Fruit fly (Drosophila melanogaster) whole organism, embryonic: ENCODE data around the gene CG31104.
A peak's percentile ranks its signal among the peaks of the same experiment; 100 is the strongest.

Experiments
- Ada2b ChIP-seq: fragments of 200-800 bp; sonication (Bioruptor generic); IDR thresholded peaks from 2 replicates; pipeline ENCODE4 v1.3.6; 2022; ENCODE audit warnings: missing biosample characterization, missing genetic modification characterization
- Adf1 ChIP-seq: fragments of 200-800 bp; sonication (Bioruptor generic); IDR thresholded peaks from 2 replicates; pipeline ENCODE4 v1.3.6; 2022; ENCODE audit warnings: missing biosample characterization, missing genetic modification characterization
- CG1024 ChIP-seq: fragments of 200-800 bp; sonication (Bioruptor generic); IDR thresholded peaks from 2 replicates; pipeline ENCODE4 v1.3.6; 2022; ENCODE audit warnings: missing biosample characterization, missing genetic modification characterization
- CG10462 ChIP-seq: fragments of 200-800 bp; sonication (Bioruptor generic); optimal IDR thresholded peaks from 2 replicates; lab custom pipeline; 2016; ENCODE audit warnings: missing biosample characterization, missing genetic modification characterization
- CG11247 ChIP-seq: fragments of 200-800 bp; sonication (Bioruptor generic); IDR thresholded peaks from 2 replicates; pipeline ENCODE4 v1.3.6; 2022; ENCODE audit warnings: missing biosample characterization, missing genetic modification characterization
- CG12104 ChIP-seq: fragments of 200-800 bp; sonication (Bioruptor generic); optimal IDR thresholded peaks from 3 replicates; lab custom pipeline; 2016; ENCODE audit warnings: missing biosample characterization, missing genetic modification characterization
- CG13296 ChIP-seq: fragments of 200-800 bp; sonication (Bioruptor generic); optimal IDR thresholded peaks from 3 replicates; lab custom pipeline; 2018; ENCODE audit warnings: missing biosample characterization, mild to moderate bottlenecking, missing genetic modification characterization
- CG14441 ChIP-seq: fragments of 200-800 bp; sonication (Bioruptor generic); IDR thresholded peaks from 2 replicates; pipeline ENCODE4 v1.3.6; 2022; ENCODE audit warnings: missing biosample characterization, missing genetic modification characterization
- CG17912 ChIP-seq: fragments of 200-800 bp; sonication (Bioruptor generic); optimal IDR thresholded peaks from 2 replicates; lab custom pipeline; 2018; ENCODE audit warnings: missing biosample characterization, mild to moderate bottlenecking, missing genetic modification characterization
- CG18011 ChIP-seq: fragments of 200-800 bp; sonication (Bioruptor generic); optimal IDR thresholded peaks from 2 replicates; lab custom pipeline; 2017; ENCODE audit warnings: missing biosample characterization, missing genetic modification characterization, mild to moderate bottlenecking, moderate library complexity, missing genotype
- CG18262 ChIP-seq: fragments of 200-800 bp; optimal IDR thresholded peaks from 3 replicates; lab custom pipeline; 2019; ENCODE audit warnings: missing biosample characterization, mild to moderate bottlenecking, missing genetic modification characterization, moderate library complexity
- CG2120 ChIP-seq: fragments of 200-800 bp; sonication (Bioruptor generic); optimal IDR thresholded peaks from 3 replicates; lab custom pipeline; 2016; ENCODE audit warnings: missing biosample characterization, missing genetic modification characterization
- CG2678 ChIP-seq: fragments of 200-800 bp; sonication (Bioruptor generic); optimal IDR thresholded peaks from 3 replicates; lab custom pipeline; 2019; ENCODE audit warnings: missing biosample characterization, mild to moderate bottlenecking, missing genetic modification characterization, moderate library complexity
- CG2889 ChIP-seq: fragments of 200-800 bp; sonication (Bioruptor generic); IDR thresholded peaks from 3 replicates; pipeline ENCODE4 v1.3.6; 2022; ENCODE audit warnings: missing biosample characterization, missing genetic modification characterization
- CG30020 ChIP-seq: fragments of 200-800 bp; optimal IDR thresholded peaks from 2 replicates; lab custom pipeline; 2019; ENCODE audit warnings: missing biosample characterization, mild to moderate bottlenecking, missing genetic modification characterization, moderate library complexity
- CG30403 ChIP-seq: fragments of 200-800 bp; sonication (Bioruptor generic); optimal IDR thresholded peaks from 3 replicates; lab custom pipeline; 2016; ENCODE audit warnings: missing biosample characterization, missing genetic modification characterization
- CG32772 ChIP-seq: fragments of 200-800 bp; sonication (Bioruptor generic); IDR thresholded peaks from 2 replicates; pipeline ENCODE4 v1.3.6; 2022; ENCODE audit warnings: missing biosample characterization, missing genetic modification characterization
- CG33557 ChIP-seq: fragments of 200-800 bp; sonication (Bioruptor generic); optimal IDR thresholded peaks from 2 replicates; lab custom pipeline; 2019; ENCODE audit warnings: missing biosample characterization, mild to moderate bottlenecking, missing genetic modification characterization, moderate library complexity
- CG3726 ChIP-seq: fragments of 200-800 bp; sonication (Bioruptor generic); IDR thresholded peaks from 3 replicates; pipeline ENCODE4, ENCODE4 v1.3.6; 2022; ENCODE audit warnings: missing biosample characterization, missing genetic modification characterization
- CG6689 ChIP-seq: fragments of 200-800 bp; sonication (Bioruptor generic); IDR thresholded peaks from 2 replicates; pipeline ENCODE4 v1.3.6; 2022; ENCODE audit warnings: missing biosample characterization, missing genetic modification characterization
- CG8089 ChIP-seq: fragments of 200-800 bp; sonication (Bioruptor generic); optimal IDR thresholded peaks from 3 replicates; lab custom pipeline; 2016; ENCODE audit warnings: missing biosample characterization, missing genetic modification characterization
- CG8290 ChIP-seq, 3 experiments: fragments of 200-800 bp; sonication (Bioruptor generic); optimal IDR thresholded peaks; 2 replicates each; lab custom pipeline; 2016 to 2019; ENCODE audit warnings: missing biosample characterization in 3 of 3, missing genetic modification characterization in 3 of 3, mild to moderate bottlenecking in 2 of 3, moderate library complexity in 1 of 3
- CG9817 ChIP-seq: fragments of 200-800 bp; sonication (Bioruptor generic); optimal IDR thresholded peaks from 2 replicates; lab custom pipeline; 2018; ENCODE audit warnings: missing biosample characterization, mild to moderate bottlenecking, missing genetic modification characterization, moderate library complexity
- CG9932 ChIP-seq: fragments of 200-800 bp; sonication (Bioruptor generic); IDR thresholded peaks from 2 replicates; pipeline ENCODE4 v1.3.6; 2022; ENCODE audit warnings: missing biosample characterization, missing genetic modification characterization
- Dad ChIP-seq: fragments of 200-800 bp; sonication (Bioruptor generic); optimal IDR thresholded peaks from 3 replicates; lab custom pipeline; 2016; ENCODE audit warnings: missing biosample characterization, missing genetic modification characterization
- Elba2 ChIP-seq: fragments of 200-800 bp; sonication (Bioruptor generic); optimal IDR thresholded peaks from 3 replicates; lab custom pipeline; 2016; ENCODE audit warnings: missing biosample characterization, missing genetic modification characterization
- HLH3B ChIP-seq: fragments of 200-800 bp; sonication (Bioruptor generic); IDR thresholded peaks from 2 replicates; pipeline ENCODE4 v1.3.6; 2022; ENCODE audit warnings: missing biosample characterization, missing genetic modification characterization
- Lhr ChIP-seq: fragments of 200-800 bp; sonication (Bioruptor generic); optimal IDR thresholded peaks from 3 replicates; lab custom pipeline; 2017; ENCODE audit warnings: mild to moderate bottlenecking, missing biosample characterization, missing genetic modification reagents, missing genetic modification characterization
- Myb ChIP-seq: fragments of 200-800 bp; sonication (Bioruptor generic); optimal IDR thresholded peaks from 2 replicates; lab custom pipeline; 2016; ENCODE audit warnings: missing biosample characterization, missing genetic modification characterization
- Ptx1 ChIP-seq: fragments of 200-800 bp; sonication (Bioruptor generic); IDR thresholded peaks from 2 replicates; pipeline ENCODE4 v1.3.6; 2022; ENCODE audit warnings: missing biosample characterization, missing genetic modification characterization
- Scr ChIP-seq: fragments of 200-800 bp; sonication (Bioruptor generic); IDR thresholded peaks from 2 replicates; pipeline ENCODE4 v1.3.6; 2022; ENCODE audit warnings: missing biosample characterization, missing genetic modification characterization; ENCODE audit not compliant: partially characterized antibody
- Sin3A ChIP-seq: fragments of >200 bp; optimal IDR thresholded peaks from 2 replicates; lab custom pipeline; 2018
- Sry-δ ChIP-seq: fragments of 200-800 bp; sonication (Bioruptor generic); optimal IDR thresholded peaks from 2 replicates; lab custom pipeline; 2016; ENCODE audit warnings: missing biosample characterization, missing genetic modification characterization
- al ChIP-seq: fragments of 200-800 bp; sonication (Bioruptor generic); IDR thresholded peaks from 2 replicates; pipeline ENCODE4 v1.3.6; 2022; ENCODE audit warnings: missing biosample characterization, missing genetic modification characterization
- az2 ChIP-seq: fragments of 200-800 bp; sonication (Bioruptor generic); optimal IDR thresholded peaks from 3 replicates; lab custom pipeline; 2016; ENCODE audit warnings: missing biosample characterization, missing genetic modification characterization
- btn ChIP-seq: fragments of 200-800 bp; sonication (Bioruptor generic); optimal IDR thresholded peaks from 2 replicates; lab custom pipeline; 2016; ENCODE audit warnings: missing biosample characterization, missing genetic modification characterization
- dati ChIP-seq: fragments of 200-800 bp; sonication (Bioruptor generic); IDR thresholded peaks from 2 replicates; pipeline ENCODE4 v1.3.6; 2022; ENCODE audit warnings: missing biosample characterization, missing genetic modification characterization
- ems ChIP-seq: fragments of 200-800 bp; sonication (Bioruptor generic); optimal IDR thresholded peaks from 3 replicates; lab custom pipeline; 2016; ENCODE audit warnings: missing biosample characterization, missing genetic modification characterization
- fd3F ChIP-seq: fragments of 200-800 bp; sonication (Bioruptor generic); optimal IDR thresholded peaks from 2 replicates; lab custom pipeline; 2018; ENCODE audit warnings: missing biosample characterization, mild to moderate bottlenecking, missing genetic modification characterization, moderate library complexity
- gcm2 ChIP-seq: fragments of 200-800 bp; sonication (Bioruptor generic); optimal IDR thresholded peaks from 2 replicates; lab custom pipeline; 2016; ENCODE audit warnings: missing biosample characterization, missing genetic modification characterization
- ind ChIP-seq: fragments of 200-800 bp; sonication (Bioruptor generic); optimal IDR thresholded peaks from 3 replicates; lab custom pipeline; 2016; ENCODE audit warnings: missing biosample characterization, missing genetic modification characterization
- ken ChIP-seq: fragments of 200-800 bp; sonication (Bioruptor generic); IDR thresholded peaks from 3 replicates; pipeline ENCODE4 v1.3.6; 2022; ENCODE audit warnings: missing biosample characterization, missing genetic modification characterization
- lov ChIP-seq, 2 experiments: fragments of 200-800 bp in 1 of 2; fragments of >200 bp in 1 of 2; sonication (Bioruptor generic) in 1 of 2; IDR thresholded peaks in 1 of 2; optimal IDR thresholded peaks in 1 of 2; 2 replicates in 1 of 2; 3 replicates in 1 of 2; pipeline versions ENCODE4 v1.3.6 to Lab custom; 2017 to 2022; ENCODE audit warnings: missing biosample characterization in 1 of 2, missing genetic modification characterization in 1 of 2
- nerfin-1 ChIP-seq: fragments of 200-800 bp; sonication (Bioruptor generic); optimal IDR thresholded peaks from 3 replicates; lab custom pipeline; 2019; ENCODE audit warnings: missing biosample characterization, mild to moderate bottlenecking, missing genetic modification characterization, moderate library complexity
- prd ChIP-seq, 3 experiments: fragments of >200 bp in 2 of 3; fragments of 200-800 bp in 1 of 3; sonication (Bioruptor generic) in 1 of 3; optimal IDR thresholded peaks in 2 of 3; IDR thresholded peaks in 1 of 3; 2 replicates in 2 of 3; 3 replicates in 1 of 3; pipeline versions ENCODE4 v1.3.6 to Lab custom; 2017 to 2022; ENCODE audit warnings: missing biosample characterization in 1 of 3, missing genetic modification characterization in 1 of 3
- sisA ChIP-seq: fragments of 200-800 bp; sonication (Bioruptor generic); IDR thresholded peaks from 2 replicates; pipeline ENCODE4 v1.3.6; 2022; ENCODE audit warnings: missing biosample characterization, missing genetic modification characterization
- toy ChIP-seq: fragments of 200-800 bp; sonication (Bioruptor generic); IDR thresholded peaks from 2 replicates; pipeline ENCODE4 v1.3.6; 2022; ENCODE audit warnings: missing biosample characterization, missing genetic modification characterization
- ttk ChIP-seq: fragments of 200-800 bp; sonication (Bioruptor generic); IDR thresholded peaks from 2 replicates; pipeline ENCODE4 v2.1.2; 2022; ENCODE audit warnings: missing biosample characterization, missing genetic modification characterization
- z ChIP-seq: fragments of 200-800 bp; sonication (Bioruptor generic); IDR thresholded peaks from 3 replicates; pipeline ENCODE4 v1.3.6; 2022; ENCODE audit warnings: missing biosample characterization, missing genetic modification characterization
- zf30C ChIP-seq: fragments of 200-800 bp; sonication (Bioruptor generic); optimal IDR thresholded peaks from 3 replicates; lab custom pipeline; 2018; ENCODE audit warnings: missing biosample characterization, mild to moderate bottlenecking, missing genetic modification characterization

Gene CG31104

dm6 chr3R:25262322-25262761 is 22.9 kb upstream of the CG31104 start, which contains the start of the genes Kdsr and CG11858 (continued):
- no peak for TF ChIP-seq CG2678
- peak; percentile 52 for TF ChIP-seq az2 (GFP tag; lab: Kevin White, UChicago)
- TF ChIP-seq toy (GFP tag; lab: Robert Waterston, UW): no peak
- TF ChIP-seq Sry-δ (GFP tag; lab: Kevin White, UChicago): peak; percentile 58
- no peak for TF ChIP-seq CG1024
- 0 out of 2 replicates have a peak, but pooled peaks have one; percentile 18 for TF ChIP-seq CG11247 (GFP tag; lab: Robert Waterston, UW)
- peak; percentile 70; the same call in 2 of the 3 replicates for TF ChIP-seq ken
- TF ChIP-seq Ada2b: peak; percentile 57; the same call in 1 of the 2 replicates
- no peak for TF ChIP-seq zf30C (GFP tag; lab: Kevin White, UChicago)
- TF ChIP-seq Myb: peak; percentile 51
- no peak for TF ChIP-seq CG17912
- peak; percentile 61 for TF ChIP-seq al (GFP tag; lab: Robert Waterston, UW)
- peak; percentile 43; the same call in 1 of the 2 replicates for TF ChIP-seq ttk (GFP tag; lab: Robert Waterston, UW)
- TF ChIP-seq Lhr (GFP tag; lab: Kevin White, UChicago): peak; percentile 37
- peak; percentile 82 for TF ChIP-seq CG2120 (GFP tag; lab: Kevin White, UChicago)
- TF ChIP-seq CG9817 (tag; lab: Kevin White, UChicago): peak; percentile 65
- peak; percentile 47 for TF ChIP-seq fd3F
- peak; percentile 19 for TF ChIP-seq CG10462 (GFP tag; lab: Kevin White, UChicago)
- TF ChIP-seq CG9932 (GFP tag; lab: Robert Waterston, UW): peak; percentile 80
- TF ChIP-seq sisA (GFP tag; lab: Robert Waterston, UW): peak; percentile 68
- TF ChIP-seq dati (GFP tag; lab: Robert Waterston, UW): no peak
- TF ChIP-seq nerfin-1: peak; percentile 28
- no peak for TF ChIP-seq CG8089 (GFP tag; lab: Kevin White, UChicago)
- no peak for TF ChIP-seq btn
- peak; percentile 54 for TF ChIP-seq Adf1 (GFP tag; lab: Robert Waterston, UW)
- peak; percentile 46 for TF ChIP-seq CG30020 (tag; lab: Kevin White, UChicago)
- peak; percentile 37 for TF ChIP-seq CG18011 (GFP tag; lab: Kevin White, UChicago)
- TF ChIP-seq CG32772 (GFP tag; lab: Robert Waterston, UW): peak; percentile 68
- no peak for TF ChIP-seq lov (optimal IDR thresholded peaks at IDR 0.05; lab: Kevin White, UChicago)
- 0 out of 3 replicates have a peak, but pooled peaks have one; percentile 63 for TF ChIP-seq lov (GFP tag; IDR thresholded peaks at IDR 0.05; lab: Robert Waterston, UW)
- peak; percentile 72 for TF ChIP-seq CG14441 (GFP tag; lab: Robert Waterston, UW)
- TF ChIP-seq CG13296 (GFP tag; lab: Kevin White, UChicago): peak; percentile 56
- peak; percentile 40 for TF ChIP-seq Scr (GFP tag; lab: Robert Waterston, UW)
- peak; percentile 72 for TF ChIP-seq CG2889 (GFP tag; lab: Robert Waterston, UW)
- TF ChIP-seq CG3726: no peak
- TF ChIP-seq CG30403 (GFP tag; lab: Kevin White, UChicago): peak; percentile 82
- peak; percentile 66 for TF ChIP-seq ind (GFP tag; lab: Kevin White, UChicago)
- TF ChIP-seq Sin3A (lab: Kevin White, UChicago): peak; percentile 59
- peak; percentile 21; the same call in 1 of the 2 replicates for TF ChIP-seq HLH3B (GFP tag; lab: Robert Waterston, UW)
- TF ChIP-seq ems (GFP tag; lab: Kevin White, UChicago): peak; percentile 19
- TF ChIP-seq CG12104 (GFP tag; lab: Kevin White, UChicago): peak; percentile 32
- no peak for TF ChIP-seq Elba2 (GFP tag; lab: Kevin White, UChicago)
- peak; percentile 63 for TF ChIP-seq CG6689 (GFP tag; lab: Robert Waterston, UW)
- TF ChIP-seq Dad (GFP tag; lab: Kevin White, UChicago): peak; percentile 60
- peak; percentile 28 for TF ChIP-seq gcm2 (GFP tag; lab: Kevin White, UChicago)
- peak; percentile 62 for TF ChIP-seq CG18262 (tag; lab: Kevin White, UChicago)
- TF ChIP-seq CG33557 (GFP tag; lab: Kevin White, UChicago): peak; percentile 26
- TF ChIP-seq prd (optimal IDR thresholded peaks at IDR 0.05; lab: Kevin White, UChicago): no peak
- TF ChIP-seq prd (GFP tag; IDR thresholded peaks at IDR 0.05; lab: Robert Waterston, UW): peak; percentile 85
- TF ChIP-seq Ptx1 (GFP tag; lab: Robert Waterston, UW): peak; percentile 81
- peak; percentile 1 for TF ChIP-seq CG8290 (GFP tag; optimal IDR thresholded peaks at IDR 0.05; lab: Kevin White, UChicago)
- TF ChIP-seq CG8290 (tag; optimal IDR thresholded peaks at IDR 0.05; lab: Kevin White, UChicago): peak in 1 of 2 experiments; percentile 14
- 0 out of 3 replicates have a peak, but pooled peaks have one; percentile 29 for TF ChIP-seq z (GFP tag; lab: Robert Waterston, UW)
